Fruit fly (Drosophila melanogaster) whole organism, embryonic: ENCODE results near the gene CG13654.

ENCODE experiments used
- Abd-B ChIP-seq: fragments of 200-800 bp; sonication (Bioruptor generic); optimal IDR thresholded peaks from 2 replicates; lab custom pipeline; 2018; ENCODE audit warnings: missing biosample characterization, mild to moderate bottlenecking, missing genetic modification characterization, moderate library complexity
- Awh ChIP-seq: fragments of 200-800 bp; sonication (Bioruptor generic); IDR thresholded peaks from 2 replicates; pipeline ENCODE4, ENCODE4 v1.3.6; 2022; ENCODE audit warnings: missing biosample characterization, missing genetic modification characterization
- CG10274 ChIP-seq: fragments of 200-800 bp; sonication (Bioruptor generic); optimal IDR thresholded peaks from 3 replicates; lab custom pipeline; 2017; ENCODE audit warnings: missing biosample characterization, mild to moderate bottlenecking, missing genetic modification characterization
- CG10366 ChIP-seq: fragments of 200-800 bp; sonication (Bioruptor generic); IDR thresholded peaks from 2 replicates; pipeline ENCODE4 v1.3.6; 2022; ENCODE audit warnings: missing biosample characterization, missing genetic modification characterization
- CG10979 ChIP-seq: fragments of 200-800 bp; sonication (Bioruptor generic); optimal IDR thresholded peaks from 2 replicates; lab custom pipeline; 2018; ENCODE audit warnings: missing biosample characterization, mild to moderate bottlenecking, missing genetic modification characterization, moderate library complexity
- CG11696 ChIP-seq: fragments of 200-800 bp; sonication (Bioruptor generic); IDR thresholded peaks from 2 replicates; pipeline ENCODE4 v1.3.6; 2022; ENCODE audit warnings: missing biosample characterization, missing genetic modification characterization
- CG11723 ChIP-seq: fragments of 200-800 bp; sonication (Bioruptor generic); optimal IDR thresholded peaks from 2 replicates; lab custom pipeline; 2017; ENCODE audit warnings: missing biosample characterization, mild to moderate bottlenecking, missing genetic modification characterization
- CG12104 ChIP-seq: fragments of 200-800 bp; sonication (Bioruptor generic); optimal IDR thresholded peaks from 3 replicates; lab custom pipeline; 2016; ENCODE audit warnings: missing biosample characterization, missing genetic modification characterization
- CG13296 ChIP-seq: fragments of 200-800 bp; sonication (Bioruptor generic); optimal IDR thresholded peaks from 3 replicates; lab custom pipeline; 2018; ENCODE audit warnings: missing biosample characterization, mild to moderate bottlenecking, missing genetic modification characterization
- CG13424 ChIP-seq: fragments of 200-800 bp; sonication (Bioruptor generic); optimal IDR thresholded peaks from 2 replicates; lab custom pipeline; 2019; ENCODE audit warnings: missing biosample characterization, mild to moderate bottlenecking, missing genetic modification characterization, moderate library complexity
- CG13775 ChIP-seq: fragments of 200-800 bp; sonication (Bioruptor generic); optimal IDR thresholded peaks from 3 replicates; lab custom pipeline; 2017; ENCODE audit warnings: missing biosample characterization, mild to moderate bottlenecking, missing genetic modification characterization
- CG14667 ChIP-seq: fragments of 200-800 bp; sonication (Bioruptor generic); IDR thresholded peaks from 2 replicates; pipeline ENCODE4 v1.3.6; 2022; ENCODE audit warnings: missing biosample characterization, missing genetic modification characterization
- CG14710 ChIP-seq: fragments of 200-800 bp; sonication (Bioruptor generic); optimal IDR thresholded peaks from 3 replicates; lab custom pipeline; 2019; ENCODE audit warnings: missing biosample characterization, mild to moderate bottlenecking, missing genetic modification characterization, moderate library complexity
- CG16815 ChIP-seq: fragments of 200-800 bp; sonication (Bioruptor generic); optimal IDR thresholded peaks from 3 replicates; lab custom pipeline; 2017; ENCODE audit warnings: missing biosample characterization, mild to moderate bottlenecking, missing genetic modification characterization
- CG17385 ChIP-seq: fragments of 200-800 bp; sonication (Bioruptor generic); optimal IDR thresholded peaks from 3 replicates; lab custom pipeline; 2018; ENCODE audit warnings: missing biosample characterization, mild to moderate bottlenecking, missing genetic modification characterization
- CG18764 ChIP-seq: fragments of 200-800 bp; sonication (Bioruptor generic); optimal IDR thresholded peaks from 3 replicates; lab custom pipeline; 2016; ENCODE audit warnings: missing biosample characterization, missing genetic modification characterization
- CG31388 ChIP-seq: fragments of 200-800 bp; sonication (Bioruptor generic); optimal IDR thresholded peaks from 2 replicates; lab custom pipeline; 2016; ENCODE audit warnings: missing biosample characterization, missing genetic modification characterization
- CG4424 ChIP-seq: fragments of 200-800 bp; sonication (Bioruptor generic); optimal IDR thresholded peaks from 3 replicates; lab custom pipeline; 2016; ENCODE audit warnings: missing biosample characterization, missing genetic modification characterization
- CG6175 ChIP-seq: fragments of 200-800 bp; sonication (Bioruptor generic); IDR thresholded peaks from 3 replicates; pipeline ENCODE4 v1.3.6; 2022; ENCODE audit warnings: missing biosample characterization, missing genetic modification characterization
- CG7928 ChIP-seq: fragments of 200-800 bp; sonication (Bioruptor generic); optimal IDR thresholded peaks from 2 replicates; lab custom pipeline; 2017; ENCODE audit warnings: missing biosample characterization, mild to moderate bottlenecking, missing genetic modification characterization
- CG7987 ChIP-seq: fragments of 200-800 bp; sonication (Bioruptor generic); optimal IDR thresholded peaks from 2 replicates; lab custom pipeline; 2018; ENCODE audit warnings: missing biosample characterization, mild to moderate bottlenecking, missing genetic modification characterization, moderate library complexity
- CG8281 ChIP-seq: fragments of 200-800 bp; sonication (Bioruptor generic); optimal IDR thresholded peaks from 2 replicates; lab custom pipeline; 2018; ENCODE audit warnings: missing biosample characterization, mild to moderate bottlenecking, missing genetic modification characterization, moderate library complexity
- CG8290 ChIP-seq, 3 experiments: fragments of 200-800 bp; sonication (Bioruptor generic); optimal IDR thresholded peaks; 2 replicates each; lab custom pipeline; 2016 to 2019; ENCODE audit warnings: missing biosample characterization in 3 of 3, missing genetic modification characterization in 3 of 3, mild to moderate bottlenecking in 2 of 3, moderate library complexity in 1 of 3
- CG8924 ChIP-seq: fragments of 200-800 bp; optimal IDR thresholded peaks from 3 replicates; lab custom pipeline; 2019; ENCODE audit warnings: missing biosample characterization, mild to moderate bottlenecking, missing genetic modification characterization, moderate library complexity
- CG9215 ChIP-seq: fragments of 200-800 bp; sonication (Bioruptor generic); IDR thresholded peaks from 2 replicates; pipeline ENCODE4 v1.3.6; 2022; ENCODE audit warnings: missing biosample characterization, missing genetic modification characterization
- CG9797 ChIP-seq: fragments of 200-800 bp; sonication (Bioruptor generic); optimal IDR thresholded peaks from 3 replicates; lab custom pipeline; 2018; ENCODE audit warnings: missing biosample characterization, mild to moderate bottlenecking, missing genetic modification characterization
- CG9932 ChIP-seq: fragments of 200-800 bp; sonication (Bioruptor generic); IDR thresholded peaks from 2 replicates; pipeline ENCODE4 v1.3.6; 2022; ENCODE audit warnings: missing biosample characterization, missing genetic modification characterization
- CoRest ChIP-seq: fragments of 200-800 bp; sonication (Bioruptor generic); optimal IDR thresholded peaks from 3 replicates; lab custom pipeline; 2018; ENCODE audit warnings: missing biosample characterization, mild to moderate bottlenecking, missing genetic modification characterization, moderate library complexity
- HLHmδ ChIP-seq: fragments of 200-800 bp; sonication (Bioruptor generic); optimal IDR thresholded peaks from 2 replicates; lab custom pipeline; 2018; ENCODE audit warnings: missing biosample characterization, mild to moderate bottlenecking, missing genetic modification characterization, moderate library complexity
- PHDP ChIP-seq: fragments of 200-800 bp; sonication (Bioruptor generic); optimal IDR thresholded peaks from 3 replicates; lab custom pipeline; 2018; ENCODE audit warnings: missing biosample characterization, mild to moderate bottlenecking, missing genetic modification characterization, moderate library complexity
- Rx ChIP-seq: fragments of 200-800 bp; sonication (Bioruptor generic); IDR thresholded peaks from 2 replicates; pipeline ENCODE4 v1.3.6; 2022; ENCODE audit warnings: missing biosample characterization, missing genetic modification characterization
- Xbp1 ChIP-seq: fragments of 200-800 bp; sonication (Bioruptor generic); optimal IDR thresholded peaks from 3 replicates; lab custom pipeline; 2016; ENCODE audit warnings: missing biosample characterization, mild to moderate bottlenecking, missing genetic modification characterization
- ase ChIP-seq: fragments of 200-800 bp; sonication (Bioruptor generic); IDR thresholded peaks from 3 replicates; pipeline ENCODE4 v1.3.6; 2022; ENCODE audit warnings: missing biosample characterization, missing genetic modification characterization
- ato ChIP-seq: fragments of 200-800 bp; sonication (Bioruptor generic); IDR thresholded peaks from 2 replicates; pipeline ENCODE4 v1.3.6; 2022; ENCODE audit warnings: missing biosample characterization, missing genetic modification characterization; ENCODE audit not compliant: partially characterized antibody
- br ChIP-seq: fragments of >200 bp; optimal IDR thresholded peaks from 2 replicates; lab custom pipeline; 2017
- cad ChIP-seq: fragments of >200 bp; optimal IDR thresholded peaks from 2 replicates; lab custom pipeline; 2017; ENCODE audit warnings: missing biosample characterization, missing genetic modification characterization
- caup ChIP-seq: fragments of 200-800 bp; sonication (Bioruptor generic); optimal IDR thresholded peaks from 3 replicates; lab custom pipeline; 2017; ENCODE audit warnings: missing biosample characterization, mild to moderate bottlenecking, missing genetic modification characterization, moderate library complexity; ENCODE audit not compliant: severe bottlenecking
- croc ChIP-seq: fragments of 200-800 bp; sonication (Bioruptor generic); conservative IDR thresholded peaks from 3 replicates; pipeline ENCODE4 v1.3.6; 2022; ENCODE audit warnings: missing biosample characterization, missing genetic modification characterization
- exex ChIP-seq: fragments of 200-800 bp; sonication (Bioruptor generic); optimal IDR thresholded peaks from 4 replicates; lab custom pipeline; 2018; ENCODE audit warnings: missing biosample characterization, mild to moderate bottlenecking, missing genetic modification characterization, moderate library complexity
- gsb-n ChIP-seq: fragments of 200-800 bp; sonication (Bioruptor generic); optimal IDR thresholded peaks from 3 replicates; lab custom pipeline; 2018; ENCODE audit warnings: missing biosample characterization, mild to moderate bottlenecking, missing genetic modification characterization
- hbn ChIP-seq: fragments of 200-800 bp; sonication (Bioruptor generic); IDR thresholded peaks from 2 replicates; pipeline ENCODE4 v1.3.6; 2022; ENCODE audit warnings: missing biosample characterization, missing genetic modification characterization; ENCODE audit not compliant: partially characterized antibody
- kni ChIP-seq: fragments of 200-800 bp; sonication (Bioruptor generic); optimal IDR thresholded peaks from 3 replicates; lab custom pipeline; 2017; ENCODE audit warnings: mild to moderate bottlenecking, missing biosample characterization, missing genetic modification reagents, missing genetic modification characterization
- phol ChIP-seq: fragments of 200-800 bp; sonication (Bioruptor generic); optimal IDR thresholded peaks from 3 replicates; lab custom pipeline; 2018; ENCODE audit warnings: missing biosample characterization, mild to moderate bottlenecking, missing genetic modification characterization, moderate library complexity
- pita ChIP-seq: fragments of 200-800 bp; sonication (Bioruptor generic); optimal IDR thresholded peaks from 2 replicates; lab custom pipeline; 2017; ENCODE audit warnings: missing biosample characterization, mild to moderate bottlenecking, missing genetic modification characterization
- seq ChIP-seq: fragments of 200-800 bp; sonication (Bioruptor generic); IDR thresholded peaks from 2 replicates; pipeline ENCODE4 v1.3.6; 2022; ENCODE audit warnings: missing biosample characterization, missing genetic modification characterization
- so ChIP-seq: fragments of 200-800 bp; sonication (Bioruptor generic); IDR thresholded peaks from 3 replicates; pipeline ENCODE4 v1.3.6; 2022; ENCODE audit warnings: missing biosample characterization, missing genetic modification characterization
- tll ChIP-seq, 2 experiments: fragments of 200-800 bp in 1 of 2; fragments of >200 bp in 1 of 2; sonication (Bioruptor generic) in 1 of 2; optimal IDR thresholded peaks; 2 replicates each; lab custom pipeline; 2017 to 2019; ENCODE audit warnings: missing biosample characterization in 2 of 2, missing genetic modification characterization in 2 of 2, mild to moderate bottlenecking in 1 of 2, moderate library complexity in 1 of 2
- usp ChIP-seq: fragments of >200 bp; optimal IDR thresholded peaks from 2 replicates; lab custom pipeline; 2017; ENCODE audit warnings: missing biosample characterization, missing genetic modification characterization
- zfh2 ChIP-seq: fragments of 200-800 bp; sonication (Bioruptor generic); optimal IDR thresholded peaks from 2 replicates; lab custom pipeline; 2016; ENCODE audit warnings: missing biosample characterization, missing genetic modification characterization

The CG13654 gene

dm6 chr3R:25168259-25168972 is 31.2 kb upstream of the CG13654 start (continued):
- TF ChIP-seq CG11696 (GFP tag; lab: Robert Waterston, UW), result no peak
- TF ChIP-seq CG8290 (GFP tag; optimal IDR thresholded peaks at IDR 0.05; lab: Kevin White, UChicago), result no peak
- TF ChIP-seq CG8290 (tag; optimal IDR thresholded peaks at IDR 0.05; lab: Kevin White, UChicago), result peak in 1 of 2 experiments; percentile 29
- peak; percentile 4 for TF ChIP-seq zfh2 (GFP tag; lab: Kevin White, UChicago)
- TF ChIP-seq CG31388, result no peak
- peak; percentile 50 for TF ChIP-seq CG9215
- TF ChIP-seq pita (GFP tag; lab: Kevin White, UChicago), result no peak
- peak; percentile 22 for TF ChIP-seq gsb-n (tag; lab: Kevin White, UChicago)
- TF ChIP-seq CG6175 (GFP tag; lab: Robert Waterston, UW), result no peak
- TF ChIP-seq CG10979 (tag; lab: Kevin White, UChicago), result peak; percentile 67
- TF ChIP-seq CG8924 (tag; lab: Kevin White, UChicago), result peak; percentile 37
- no peak for TF ChIP-seq HLHmδ (GFP tag; lab: Kevin White, UChicago)
- TF ChIP-seq Abd-B (GFP tag; lab: Kevin White, UChicago), result no peak
- peak; percentile 42 for TF ChIP-seq Xbp1 (GFP tag; lab: Kevin White, UChicago)
- peak; percentile 11 for TF ChIP-seq CG13296
- 0 out of 2 replicates have a peak, but pooled peaks have one; percentile 13 for TF ChIP-seq CG9932
- TF ChIP-seq CoRest (tag; lab: Kevin White, UChicago), result peak; percentile 65
- no peak for TF ChIP-seq CG8281
- TF ChIP-seq CG12104 (GFP tag; lab: Kevin White, UChicago), result no peak
- TF ChIP-seq exex (tag; lab: Kevin White, UChicago), result no peak
- no peak for TF ChIP-seq croc (GFP tag; lab: Robert Waterston, UW)
- TF ChIP-seq caup (GFP tag; lab: Kevin White, UChicago), result no peak
- TF ChIP-seq CG16815 (GFP tag; lab: Kevin White, UChicago), result peak; percentile 21
- peak; percentile 54 for TF ChIP-seq phol
- TF ChIP-seq CG14710, result peak; percentile 30
- TF ChIP-seq CG13424 (tag; lab: Kevin White, UChicago), result peak; percentile 65
- TF ChIP-seq tll (GFP tag; optimal IDR thresholded peaks at IDR 0.05; lab: Kevin White, UChicago), result no peak
- 0 out of 2 replicates have a peak, but pooled peaks have one; percentile 5 for TF ChIP-seq CG14667 (GFP tag; lab: Robert Waterston, UW)
- peak; percentile 15 for TF ChIP-seq CG10274 (GFP tag; lab: Kevin White, UChicago)
- TF ChIP-seq Rx (GFP tag; lab: Robert Waterston, UW), result no peak
- no peak for TF ChIP-seq ato (GFP tag; lab: Robert Waterston, UW)
- TF ChIP-seq kni, result no peak
- peak; percentile 38 for TF ChIP-seq CG4424
- no peak for TF ChIP-seq usp (GFP tag; lab: Kevin White, UChicago)
- TF ChIP-seq br (lab: Kevin White, UChicago), result no peak
- no peak for TF ChIP-seq CG7928 (GFP tag; lab: Kevin White, UChicago)
- no peak for TF ChIP-seq so (GFP tag; lab: Robert Waterston, UW)
- no peak for TF ChIP-seq seq (GFP tag; lab: Robert Waterston, UW)
- TF ChIP-seq PHDP (tag; lab: Kevin White, UChicago), result peak; percentile 26
- TF ChIP-seq Awh, result no peak
- no peak for TF ChIP-seq CG7987
- TF ChIP-seq CG18764 (GFP tag; lab: Kevin White, UChicago), result no peak
- TF ChIP-seq hbn (GFP tag; lab: Robert Waterston, UW), result no peak
- TF ChIP-seq cad, result no peak
- TF ChIP-seq CG11723 (GFP tag; lab: Kevin White, UChicago), result no peak
- TF ChIP-seq CG9797 (GFP tag; lab: Kevin White, UChicago), result no peak
- no peak; the same call in 2 of the 3 replicates for TF ChIP-seq ase
- TF ChIP-seq CG10366 (GFP tag; lab: Robert Waterston, UW), result 0 out of 2 replicates have a peak, but pooled peaks have one; percentile 16
- peak; percentile 43 for TF ChIP-seq CG13775 (GFP tag; lab: Kevin White, UChicago)
- TF ChIP-seq CG17385 (GFP tag; lab: Kevin White, UChicago), result peak; percentile 44
